5 fruit fly cellular contexts compared by ENCODE assay signal in the genomic region with DNA sequence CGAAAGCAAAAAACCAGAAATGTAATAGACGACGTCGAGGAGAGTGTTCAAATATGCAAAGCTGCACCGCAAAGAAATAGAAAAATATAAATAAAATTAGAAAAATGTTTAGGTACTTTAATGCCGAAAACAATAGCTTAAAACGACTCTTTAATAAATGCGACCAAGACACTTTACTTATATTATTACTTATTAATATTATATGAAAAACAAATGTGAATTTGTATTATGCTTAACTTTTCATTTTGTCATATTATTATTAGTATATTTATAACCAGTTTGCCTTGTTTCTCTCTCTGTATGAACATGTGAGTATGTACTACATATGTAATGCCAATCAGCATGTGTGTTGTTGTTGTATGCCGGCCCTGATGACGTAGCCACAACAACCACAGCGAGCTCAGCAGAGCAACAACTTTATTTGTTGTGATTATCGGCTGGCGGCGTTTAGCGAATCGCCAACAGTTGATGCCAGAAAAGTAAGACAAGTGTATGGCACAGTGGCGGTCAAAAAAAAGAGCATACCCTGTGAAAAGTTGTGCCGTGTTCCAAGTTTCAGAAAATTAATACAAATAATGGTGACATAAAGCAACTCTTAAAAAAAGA.
A peak's percentile ranks its signal among the peaks of the same experiment; 100 is the strongest.
TF ChIP-seq lines count a peak whose summit lies in the region.

No protein-coding gene starts in this region.

- TF ChIP-seq CTCF in whole organism, embryonic (GFP tag; optimal IDR thresholded peaks at IDR 0.05; lab: Kevin White, UChicago): peak; percentile 44

TF ChIP-seq in whole organism, adult, 20 proteins besides CTCF, POLR2A, EP300 and RAD21 (continues in another document):
- TF ChIP-seq CG14711 (tag; optimal IDR thresholded peaks at IDR 0.05; lab: Kevin White, UChicago): peak; percentile 88
- peak; percentile 93 for TF ChIP-seq CG33017 (tag; optimal IDR thresholded peaks at IDR 0.05; lab: Kevin White, UChicago)
- TF ChIP-seq pad (GFP tag; optimal IDR thresholded peaks at IDR 0.05; lab: Kevin White, UChicago): peak; percentile 57
- TF ChIP-seq cnc (optimal IDR thresholded peaks at IDR 0.05; lab: Kevin White, UChicago): no peak
- TF ChIP-seq CG7045 (GFP tag; optimal IDR thresholded peaks at IDR 0.05; lab: Kevin White, UChicago): peak; percentile 94
- peak; percentile 64 for TF ChIP-seq CG5204 (GFP tag; optimal IDR thresholded peaks at IDR 0.05; lab: Kevin White, UChicago)
- TF ChIP-seq Hr96 (GFP tag; optimal IDR thresholded peaks at IDR 0.05; lab: Kevin White, UChicago): peak; percentile 29
- TF ChIP-seq CG12768 (GFP tag; optimal IDR thresholded peaks at IDR 0.05; lab: Kevin White, UChicago): peak; percentile 71
- peak; percentile 20 for TF ChIP-seq CG1620 (GFP tag; optimal IDR thresholded peaks at IDR 0.05; lab: Kevin White, UChicago)
- peak; percentile 77 for TF ChIP-seq bab1 (GFP tag; optimal IDR thresholded peaks at IDR 0.05; lab: Kevin White, UChicago)
- TF ChIP-seq CG7101 (tag; optimal IDR thresholded peaks at IDR 0.05; lab: Kevin White, UChicago): peak; percentile 92
- no peak for TF ChIP-seq ovo (GFP tag; optimal IDR thresholded peaks at IDR 0.05; lab: Kevin White, UChicago)
- no peak for TF ChIP-seq Crg-1 (GFP tag; optimal IDR thresholded peaks at IDR 0.05; lab: Kevin White, UChicago)
- peak; percentile 32 for TF ChIP-seq Clk (GFP tag; optimal IDR thresholded peaks at IDR 0.05; lab: Kevin White, UChicago)
- TF ChIP-seq CG11617 (GFP tag; optimal IDR thresholded peaks at IDR 0.05; lab: Kevin White, UChicago): peak; percentile 81
- TF ChIP-seq kay (GFP tag; lab: Kevin White, UChicago; ENCODE audit: borderline replicate concordance): peak; percentile 67

TF ChIP-seq in whole organism, embryonic, 481 proteins besides CTCF, POLR2A, EP300 and RAD21 (continues in another document):
- TF ChIP-seq twi (tag; optimal IDR thresholded peaks at IDR 0.05; lab: Kevin White, UChicago) (peak; percentile 97), scrt (GFP tag; optimal IDR thresholded peaks at IDR 0.05; lab: Kevin White, UChicago) (peak; percentile 91), CG17328 (GFP tag; IDR thresholded peaks at IDR 0.05; lab: Robert Waterston, UW) (peak; percentile 89), cato (GFP tag; optimal IDR thresholded peaks at IDR 0.05; lab: Kevin White, UChicago; ENCODE audit: borderline replicate concordance) (peak; percentile 68), gce (GFP tag; IDR thresholded peaks at IDR 0.05; lab: Robert Waterston, UW) (peak; percentile 72; the same call in 1 of the 3 replicates), dmrt11E (tag; optimal IDR thresholded peaks at IDR 0.05; lab: Kevin White, UChicago) (peak; percentile 95), Opbp (GFP tag; IDR thresholded peaks at IDR 0.05; lab: Robert Waterston, UW; ENCODE audit: partially characterized antibody) (no peak), ap (GFP tag; IDR thresholded peaks at IDR 0.05; lab: Robert Waterston, UW) (peak; percentile 74), Mrtf (GFP tag; IDR thresholded peaks at IDR 0.05; lab: Robert Waterston, UW) (peak; percentile 88), Sox102F (GFP tag; optimal IDR thresholded peaks at IDR 0.05; lab: Kevin White, UChicago) (peak; percentile 97), CG13287 (GFP tag; IDR thresholded peaks at IDR 0.05; lab: Robert Waterston, UW; ENCODE audit: partially characterized antibody) (no peak), CG1792 (GFP tag; optimal IDR thresholded peaks at IDR 0.05; lab: Kevin White, UChicago) (peak; percentile 26), CG1603 (tag; optimal IDR thresholded peaks at IDR 0.05; lab: Kevin White, UChicago) (peak; percentile 58), CG7556 (GFP tag; optimal IDR thresholded peaks at IDR 0.05; lab: Kevin White, UChicago) (peak; percentile 98), CG11504 (tag; optimal IDR thresholded peaks at IDR 0.05; lab: Kevin White, UChicago) (peak; percentile 97), gsb-n (tag; optimal IDR thresholded peaks at IDR 0.05; lab: Kevin White, UChicago) (peak; percentile 95)

TF ChIP-seq in whole organism, prepupa, 60 proteins besides CTCF, POLR2A, EP300 and RAD21 (continues in another document):
- peak; percentile 2 for TF ChIP-seq CG8319 (GFP tag; optimal IDR thresholded peaks at IDR 0.05; lab: Kevin White, UChicago)
- peak; percentile 38 for TF ChIP-seq CG11902 (GFP tag; optimal IDR thresholded peaks at IDR 0.05; lab: Kevin White, UChicago)
- no peak for TF ChIP-seq fd85E (GFP tag; optimal IDR thresholded peaks at IDR 0.05; lab: Kevin White, UChicago)
- TF ChIP-seq CG7368 (GFP tag; optimal IDR thresholded peaks at IDR 0.05; lab: Kevin White, UChicago): peak; percentile 37
- TF ChIP-seq Smox (GFP tag; optimal IDR thresholded peaks at IDR 0.05; lab: Kevin White, UChicago): peak; percentile 42
- peak; percentile 34 for TF ChIP-seq CG6854 (GFP tag; optimal IDR thresholded peaks at IDR 0.05; lab: Kevin White, UChicago)
- peak; percentile 56 for TF ChIP-seq Eip75B (GFP tag; optimal IDR thresholded peaks at IDR 0.05; lab: Kevin White, UChicago)
- TF ChIP-seq vri (GFP tag; optimal IDR thresholded peaks at IDR 0.05; lab: Kevin White, UChicago): peak; percentile 68
- TF ChIP-seq CG3032 (tag; optimal IDR thresholded peaks at IDR 0.05; lab: Kevin White, UChicago): peak; percentile 91
- peak; percentile 69 for TF ChIP-seq esn (GFP tag; optimal IDR thresholded peaks at IDR 0.05; lab: Kevin White, UChicago)
- peak; percentile 55 for TF ChIP-seq cyc (GFP tag; optimal IDR thresholded peaks at IDR 0.05; lab: Kevin White, UChicago)
- TF ChIP-seq CG9139 (GFP tag; optimal IDR thresholded peaks at IDR 0.05; lab: Kevin White, UChicago): peak; percentile 69
- TF ChIP-seq CG6808 (GFP tag; optimal IDR thresholded peaks at IDR 0.05; lab: Kevin White, UChicago): peak; percentile 70
- TF ChIP-seq lz (GFP tag; optimal IDR thresholded peaks at IDR 0.05; lab: Kevin White, UChicago): peak; percentile 65
- no peak for TF ChIP-seq Hr38 (GFP tag; optimal IDR thresholded peaks at IDR 0.05; lab: Kevin White, UChicago)
- TF ChIP-seq CG15336 (GFP tag; IDR thresholded peaks at IDR 0.05; lab: Robert Waterston, UW): peak; percentile 98
- TF ChIP-seq CG1621 (tag; optimal IDR thresholded peaks at IDR 0.05; lab: Kevin White, UChicago): peak; percentile 36
- peak; percentile 85 for TF ChIP-seq CG10669 (GFP tag; optimal IDR thresholded peaks at IDR 0.05; lab: Kevin White, UChicago)

TF ChIP-seq in whole organism, pupa, 21 proteins besides CTCF, POLR2A, EP300 and RAD21 (continues in another document):
- TF ChIP-seq Snoo (tag; optimal IDR thresholded peaks at IDR 0.05; lab: Kevin White, UChicago) (peak; percentile 64), CG17806 (tag; optimal IDR thresholded peaks at IDR 0.05; lab: Kevin White, UChicago) (peak; percentile 89), CG12605 (GFP tag; IDR thresholded peaks at IDR 0.05; lab: Robert Waterston, UW) (peak; percentile 88), CG34367 (tag; optimal IDR thresholded peaks at IDR 0.05; lab: Kevin White, UChicago) (peak; percentile 80), gl (tag; optimal IDR thresholded peaks at IDR 0.05; lab: Kevin White, UChicago) (peak; percentile 49), CG10348 (GFP tag; IDR thresholded peaks at IDR 0.05; lab: Robert Waterston, UW) (peak; percentile 71), Ets98B (GFP tag; IDR thresholded peaks at IDR 0.05; lab: Robert Waterston, UW) (peak; percentile 83), CG4496 (GFP tag; IDR thresholded peaks at IDR 0.05; lab: Robert Waterston, UW) (peak; percentile 93), CG9948 (tag; optimal IDR thresholded peaks at IDR 0.05; lab: Kevin White, UChicago) (peak; percentile 97), CG8159 (tag; optimal IDR thresholded peaks at IDR 0.05; lab: Kevin White, UChicago) (peak; percentile 92), CG8301 (tag; optimal IDR thresholded peaks at IDR 0.05; lab: Kevin White, UChicago) (peak; percentile 95), D1 (tag; optimal IDR thresholded peaks at IDR 0.05; lab: Kevin White, UChicago) (peak; percentile 90), Pif1A (GFP tag; optimal IDR thresholded peaks at IDR 0.05; lab: Kevin White, UChicago) (peak; percentile 53), CG15710 (tag; optimal IDR thresholded peaks at IDR 0.05; lab: Kevin White, UChicago) (peak; percentile 82), EcR (GFP tag; optimal IDR thresholded peaks at IDR 0.05; lab: Kevin White, UChicago) (peak; percentile 12), CG13204 (GFP tag; optimal IDR thresholded peaks at IDR 0.05; lab: Kevin White, UChicago) (peak; percentile 26), CG32121 (GFP tag; IDR thresholded peaks at IDR 0.05; lab: Robert Waterston, UW) (peak; percentile 95), rn (GFP tag; IDR thresholded peaks at IDR 0.05; lab: Robert Waterston, UW) (peak; percentile 89), Pif1B (GFP tag; optimal IDR thresholded peaks at IDR 0.05; lab: Kevin White, UChicago) (peak; percentile 33)

TF ChIP-seq in whole organism, wandering third instar larva, 38 proteins besides CTCF, POLR2A, EP300 and RAD21 (continues in another document):
- TF ChIP-seq Hr78 (GFP tag; optimal IDR thresholded peaks at IDR 0.05; lab: Kevin White, UChicago) (no peak), lola (GFP tag; optimal IDR thresholded peaks at IDR 0.05; lab: Kevin White, UChicago) (no peak), CG9705 (GFP tag; optimal IDR thresholded peaks at IDR 0.05; lab: Kevin White, UChicago) (peak; percentile 9), h (GFP tag; optimal IDR thresholded peaks at IDR 0.05; lab: Kevin White, UChicago) (no peak), HLH106 (tag; optimal IDR thresholded peaks at IDR 0.05; lab: Kevin White, UChicago) (peak; percentile 73), dmrt93B (GFP tag; optimal IDR thresholded peaks at IDR 0.05; lab: Kevin White, UChicago) (peak; percentile 20), tai (GFP tag; optimal IDR thresholded peaks at IDR 0.05; lab: Kevin White, UChicago) (peak; percentile 52), Hnf4 (GFP tag; optimal IDR thresholded peaks at IDR 0.05; lab: Kevin White, UChicago) (peak; percentile 59), GATAd (GFP tag; optimal IDR thresholded peaks at IDR 0.05; lab: Kevin White, UChicago) (peak; percentile 34), usp (GFP tag; optimal IDR thresholded peaks at IDR 0.05; lab: Kevin White, UChicago) (no peak), fru (GFP tag; optimal IDR thresholded peaks at IDR 0.05; lab: Kevin White, UChicago) (peak; percentile 41), br (GFP tag; optimal IDR thresholded peaks at IDR 0.05; lab: Kevin White, UChicago) (peak; percentile 26), woc (GFP tag; optimal IDR thresholded peaks at IDR 0.05; lab: Kevin White, UChicago) (peak; percentile 58), psq (GFP tag; optimal IDR thresholded peaks at IDR 0.05; lab: Kevin White, UChicago) (peak; percentile 67), Rel (GFP tag; optimal IDR thresholded peaks at IDR 0.05; lab: Kevin White, UChicago) (no peak), Rel (tag; optimal IDR thresholded peaks at IDR 0.05; lab: Kevin White, UChicago) (peak; percentile 13), dl (GFP tag; optimal IDR thresholded peaks at IDR 0.05; lab: Kevin White, UChicago; ENCODE audit: insufficient read depth in 1 of 2, partially characterized antibody in 2 of 2) (no peak), Abd-B (GFP tag; optimal IDR thresholded peaks at IDR 0.05; lab: Kevin White, UChicago) (no peak), dsf (GFP tag; optimal IDR thresholded peaks at IDR 0.05; lab: Kevin White, UChicago; ENCODE audit: borderline replicate concordance) (peak; percentile 5), Hr83 (GFP tag; optimal IDR thresholded peaks at IDR 0.05; lab: Kevin White, UChicago; ENCODE audit: poor library complexity, severe bottlenecking) (peak; percentile 61)
